Worm (Caenorhabditis elegans): ENCODE measurements around the gene F31F4.17.

Gene F31F4.17

DNA sequence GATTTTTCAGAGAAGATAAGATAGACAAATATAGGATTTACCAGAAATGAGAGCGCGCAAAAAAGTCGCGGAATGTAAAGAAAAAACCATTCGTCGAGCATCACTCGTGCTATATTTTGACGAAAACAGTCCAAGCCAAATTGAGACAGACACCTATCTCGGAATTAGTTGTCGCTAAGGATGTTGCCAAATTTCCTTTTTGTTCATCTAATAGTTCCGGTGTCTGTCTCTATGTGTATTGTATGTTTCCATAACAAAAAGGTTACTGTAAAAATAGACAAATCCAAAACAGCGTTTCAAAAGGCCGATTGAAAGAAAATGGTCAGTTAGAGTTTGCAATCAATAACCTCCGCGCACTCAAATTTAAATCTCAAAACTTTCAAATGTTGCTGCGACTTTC is 34.5 kb upstream of the F31F4.17 start, which contains the start of gene srj-53:
Gene srj-53, minus strand, starts transcription at position 101 of the 400 bp plus-strand sequence.
- no peak for TF ChIP-seq F13C5.2 (tag; optimal IDR thresholded peaks at IDR 0.05)

DNA sequence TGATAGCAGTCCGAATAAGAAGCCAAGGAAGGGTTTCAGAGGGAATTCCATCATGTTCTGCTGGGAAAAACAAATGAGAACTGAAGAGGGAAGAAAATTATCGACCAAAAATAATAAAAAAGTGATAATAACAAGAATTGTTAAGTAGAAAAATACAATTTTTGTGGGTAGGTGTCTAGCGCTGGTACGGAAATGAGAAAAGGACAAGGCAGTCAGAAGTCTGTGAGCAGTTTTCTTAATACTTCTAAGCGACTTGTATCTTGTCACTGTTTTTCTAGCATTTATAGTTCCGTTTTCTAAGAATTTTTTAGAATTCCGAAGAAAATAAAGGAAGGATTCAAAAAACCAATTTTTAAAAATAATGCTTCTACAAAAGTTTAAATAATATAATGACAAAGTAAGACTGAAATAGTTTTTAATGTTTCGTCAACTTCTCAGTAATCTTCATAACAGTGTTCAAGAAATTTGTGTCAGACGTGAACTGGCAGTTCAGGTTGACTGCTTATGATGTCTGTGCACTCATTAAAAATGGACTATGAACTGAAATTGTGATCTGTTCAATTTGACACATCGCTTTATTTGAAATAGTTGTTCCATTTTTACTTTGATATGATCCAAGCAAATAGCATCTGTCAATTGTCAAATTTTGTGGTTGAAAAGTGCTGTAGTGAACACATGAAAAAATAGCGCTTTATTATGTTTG is 32.8 kb upstream of the F31F4.17 start, which contains the start of gene srx-4:
Gene srx-4, minus strand, starts transcription at position 51 of the 703 bp plus-strand sequence.
- TF ChIP-seq tbx-11 (GFP tag; IDR thresholded peaks at IDR 0.05) (no peak), ceh-36 (tag; optimal IDR thresholded peaks at IDR 0.05) (no peak), ama-1 (optimal IDR thresholded peaks at IDR 0.05) (no peak), ceh-13 (GFP tag; optimal IDR thresholded peaks at IDR 0.05) (no peak), tra-4 (tag; optimal IDR thresholded peaks at IDR 0.05) (no peak), tbx-37 (GFP tag; conservative IDR thresholded peaks at IDR 0.05) (no peak), hmbx-1 (tag; optimal IDR thresholded peaks at IDR 0.05) (no peak), ets-7 (tag; optimal IDR thresholded peaks at IDR 0.05) (no peak), scrt-1 (GFP tag; IDR thresholded peaks at IDR 0.05) (no peak), hnd-1 (tag; optimal IDR thresholded peaks at IDR 0.05) (no peak)

ce11 chrV:689538-689937 is 29.4 kb upstream of the F31F4.17 start:
- TF ChIP-seq sea-1 (GFP tag; conservative IDR thresholded peaks at IDR 0.05), result no peak
- no peak for TF ChIP-seq B0310.2 (tag; optimal IDR thresholded peaks at IDR 0.05)
- no peak for TF ChIP-seq ama-1 (optimal IDR thresholded peaks at IDR 0.05)

- no peak for TF ChIP-seq ets-7 (tag; optimal IDR thresholded peaks at IDR 0.05)
- TF ChIP-seq pes-1 (GFP tag; IDR thresholded peaks at IDR 0.05), result no peak
- TF ChIP-seq sea-1 (GFP tag; conservative IDR thresholded peaks at IDR 0.05), result no peak
These were observed 27.3 kb upstream of the F31F4.17 start, which contains the start of gene H25P19.1 for ce11 chrV:687384-687783. Gene H25P19.1, plus strand, starts transcription at chrV:687684.

ce11 chrV:683858-684257 is 23.7 kb upstream of the F31F4.17 start, which contains the start of gene F31F4.1:
Gene F31F4.1, plus strand, starts transcription at chrV:684060.
- TF ChIP-seq tbx-37 (GFP tag; conservative IDR thresholded peaks at IDR 0.05) (no peak), hnd-1 (tag; optimal IDR thresholded peaks at IDR 0.05) (no peak), hmbx-1 (tag; optimal IDR thresholded peaks at IDR 0.05) (no peak), pes-1 (GFP tag; IDR thresholded peaks at IDR 0.05) (no peak), sea-1 (GFP tag; conservative IDR thresholded peaks at IDR 0.05) (no peak), aly-1 (tag; optimal IDR thresholded peaks at IDR 0.05) (no peak), ets-7 (tag; optimal IDR thresholded peaks at IDR 0.05) (no peak), ceh-36 (tag; optimal IDR thresholded peaks at IDR 0.05) (no peak), F13C5.2 (tag; optimal IDR thresholded peaks at IDR 0.05) (no peak), ama-1 (optimal IDR thresholded peaks at IDR 0.05) (no peak), scrt-1 (GFP tag; IDR thresholded peaks at IDR 0.05) (no peak), B0310.2 (tag; optimal IDR thresholded peaks at IDR 0.05) (no peak), flt-1 (GFP tag; IDR thresholded peaks at IDR 0.05) (no peak), ceh-13 (GFP tag; optimal IDR thresholded peaks at IDR 0.05) (no peak), tra-4 (tag; optimal IDR thresholded peaks at IDR 0.05) (no peak), tbx-11 (GFP tag; IDR thresholded peaks at IDR 0.05) (no peak), hmg-4 (GFP tag; optimal IDR thresholded peaks at IDR 0.05) (no peak)

DNA sequence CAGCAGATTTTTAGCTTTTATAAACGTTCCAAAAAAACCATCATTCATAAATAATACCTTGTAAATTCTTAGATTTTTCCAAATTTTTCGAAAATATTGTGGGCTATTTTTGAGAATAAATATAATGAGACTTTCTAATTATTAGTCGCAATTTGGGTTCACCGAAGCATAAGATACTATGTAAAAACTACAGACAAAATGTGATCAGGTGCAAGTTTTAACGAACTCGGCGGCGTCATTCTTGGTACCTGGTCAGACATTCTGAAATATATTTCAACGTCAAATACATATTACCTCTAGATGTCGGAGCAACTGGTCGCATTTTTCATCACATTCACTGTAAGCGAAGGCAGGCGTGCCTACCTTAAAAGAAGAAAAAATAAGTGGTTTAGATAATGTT is 21.9 kb upstream of the F31F4.17 start, which contains the start of gene srx-23:
Gene srx-23, plus strand, starts transcription at position 301 of the 400 bp plus-strand sequence.
- TF ChIP-seq scrt-1 (GFP tag; IDR thresholded peaks at IDR 0.05), result no peak
- TF ChIP-seq B0310.2 (tag; optimal IDR thresholded peaks at IDR 0.05), result no peak
- TF ChIP-seq pes-1 (GFP tag; IDR thresholded peaks at IDR 0.05), result no peak
- no peak for TF ChIP-seq tbx-37 (GFP tag; conservative IDR thresholded peaks at IDR 0.05)
- TF ChIP-seq tra-4 (tag; optimal IDR thresholded peaks at IDR 0.05), result no peak
- TF ChIP-seq F13C5.2 (tag; optimal IDR thresholded peaks at IDR 0.05), result no peak
- TF ChIP-seq sea-1 (GFP tag; conservative IDR thresholded peaks at IDR 0.05), result no peak
- no peak for TF ChIP-seq ama-1 (optimal IDR thresholded peaks at IDR 0.05)
- no peak for TF ChIP-seq hnd-1 (tag; optimal IDR thresholded peaks at IDR 0.05)

- TF ChIP-seq ets-7 (tag; optimal IDR thresholded peaks at IDR 0.05), result no peak
- no peak for TF ChIP-seq flt-1 (GFP tag; IDR thresholded peaks at IDR 0.05)
These were observed 19.6 kb upstream of the F31F4.17 start, which contains the start of gene srx-22 for ce11 chrV:679663-680062. Gene srx-22, plus strand, starts transcription at chrV:679963.

- no peak for TF ChIP-seq ceh-13 (GFP tag; optimal IDR thresholded peaks at IDR 0.05)
These were observed 16.5 kb upstream of the F31F4.17 start, which contains the start of the genes fbxa-72 and srx-21 for ce11 chrV:676550-677084. Gene fbxa-72, minus strand, starts transcription at chrV:676753. Gene srx-21, plus strand, starts transcription at chrV:677034.

ce11 chrV:676090-676489 is 16.0 kb upstream of the F31F4.17 start:
- TF ChIP-seq hmbx-1 (tag; optimal IDR thresholded peaks at IDR 0.05), result no peak
- no peak for TF ChIP-seq ets-7 (tag; optimal IDR thresholded peaks at IDR 0.05)
- TF ChIP-seq aly-1 (tag; optimal IDR thresholded peaks at IDR 0.05), result no peak
- no peak for TF ChIP-seq tbx-37 (GFP tag; conservative IDR thresholded peaks at IDR 0.05)
- no peak for TF ChIP-seq flt-1 (GFP tag; IDR thresholded peaks at IDR 0.05)
- TF ChIP-seq ama-1 (optimal IDR thresholded peaks at IDR 0.05), result no peak
- no peak for TF ChIP-seq ceh-13 (GFP tag; optimal IDR thresholded peaks at IDR 0.05)
- no peak for TF ChIP-seq tbx-11 (GFP tag; IDR thresholded peaks at IDR 0.05)
- TF ChIP-seq B0310.2 (tag; optimal IDR thresholded peaks at IDR 0.05), result no peak
- no peak for TF ChIP-seq hmg-4 (GFP tag; optimal IDR thresholded peaks at IDR 0.05)
